Fruit fly (Drosophila melanogaster) whole organism, embryonic: ENCODE results near the gene CG12017.

Experiments
- Adf1 ChIP-seq: fragments of 200-800 bp; sonication (Bioruptor generic); IDR thresholded peaks from 2 replicates; pipeline ENCODE4 v1.3.6; 2022; ENCODE audit warnings: missing biosample characterization, missing genetic modification characterization
- BtbVII ChIP-seq: fragments of 200-800 bp; sonication (Bioruptor generic); optimal IDR thresholded peaks from 3 replicates; lab custom pipeline; 2017; ENCODE audit warnings: missing biosample characterization, mild to moderate bottlenecking, missing genetic modification characterization
- Bteb2 ChIP-seq: fragments of 200-800 bp; sonication (Bioruptor generic); optimal IDR thresholded peaks from 2 replicates; lab custom pipeline; 2016; ENCODE audit warnings: missing biosample characterization, missing genetic modification characterization
- CG11695 ChIP-seq: fragments of 200-800 bp; sonication (Bioruptor generic); IDR thresholded peaks from 3 replicates; pipeline ENCODE4 v1.3.6; 2022; ENCODE audit warnings: missing biosample characterization, missing genetic modification characterization
- CG12155 ChIP-seq: fragments of 200-800 bp; sonication (Bioruptor generic); optimal IDR thresholded peaks from 3 replicates; lab custom pipeline; 2016; ENCODE audit warnings: missing biosample characterization, missing genetic modification characterization
- CG12299 ChIP-seq: fragments of 200-800 bp; sonication (Bioruptor generic); optimal IDR thresholded peaks from 2 replicates; lab custom pipeline; 2018; ENCODE audit warnings: missing biosample characterization, mild to moderate bottlenecking, missing genetic modification characterization
- CG17361 ChIP-seq: fragments of 200-800 bp; sonication (Bioruptor generic); IDR thresholded peaks from 3 replicates; pipeline ENCODE4 v1.3.6; 2022; ENCODE audit warnings: missing biosample characterization, missing genetic modification characterization
- CG17802 ChIP-seq: fragments of 200-800 bp; sonication (Bioruptor generic); optimal IDR thresholded peaks from 2 replicates; lab custom pipeline; 2018; ENCODE audit warnings: missing biosample characterization, mild to moderate bottlenecking, missing genetic modification characterization, moderate library complexity
- CG30020 ChIP-seq: fragments of 200-800 bp; optimal IDR thresholded peaks from 2 replicates; lab custom pipeline; 2019; ENCODE audit warnings: missing biosample characterization, mild to moderate bottlenecking, missing genetic modification characterization, moderate library complexity
- CG31365 ChIP-seq: fragments of 200-800 bp; sonication (Bioruptor generic); optimal IDR thresholded peaks from 2 replicates; lab custom pipeline; 2018; ENCODE audit warnings: missing biosample characterization, mild to moderate bottlenecking, missing genetic modification characterization
- CG32767 ChIP-seq: fragments of 200-800 bp; sonication (Bioruptor generic); IDR thresholded peaks from 2 replicates; pipeline ENCODE4 v1.3.6; 2022; ENCODE audit warnings: missing biosample characterization, missing genetic modification characterization
- CG3407 ChIP-seq: fragments of 200-800 bp; sonication (Bioruptor generic); optimal IDR thresholded peaks from 2 replicates; lab custom pipeline; 2018; ENCODE audit warnings: missing biosample characterization, mild to moderate bottlenecking, missing genetic modification characterization
- CG34224 ChIP-seq: fragments of 200-800 bp; sonication (Bioruptor generic); IDR thresholded peaks from 3 replicates; pipeline ENCODE4 v1.3.6; 2022; ENCODE audit warnings: missing biosample characterization, missing genetic modification characterization; ENCODE audit not compliant: partially characterized antibody
- CG34376 ChIP-seq: fragments of 200-800 bp; sonication (Bioruptor generic); optimal IDR thresholded peaks from 2 replicates; lab custom pipeline; 2018; ENCODE audit warnings: missing biosample characterization, mild to moderate bottlenecking, missing genetic modification characterization
- CG7839 ChIP-seq: fragments of 200-800 bp; sonication (Bioruptor generic); optimal IDR thresholded peaks from 3 replicates; lab custom pipeline; 2018; ENCODE audit warnings: missing biosample characterization, mild to moderate bottlenecking, missing genetic modification characterization, moderate library complexity
- CG8089 ChIP-seq: fragments of 200-800 bp; sonication (Bioruptor generic); optimal IDR thresholded peaks from 3 replicates; lab custom pipeline; 2016; ENCODE audit warnings: missing biosample characterization, missing genetic modification characterization
- CG8359 ChIP-seq: fragments of 200-800 bp; sonication (Bioruptor generic); optimal IDR thresholded peaks from 2 replicates; lab custom pipeline; 2017; ENCODE audit warnings: missing biosample characterization, mild to moderate bottlenecking, missing genetic modification characterization, borderline replicate concordance
- CG8388 ChIP-seq: fragments of 200-800 bp; sonication (Bioruptor generic); optimal IDR thresholded peaks from 2 replicates; lab custom pipeline; 2019; ENCODE audit warnings: missing biosample characterization, mild to moderate bottlenecking, missing genetic modification characterization, moderate library complexity
- CG8478 ChIP-seq: fragments of >200 bp; optimal IDR thresholded peaks from 2 replicates; lab custom pipeline; 2018
- CTCF ChIP-seq: fragments of 200-800 bp; sonication (Bioruptor generic); optimal IDR thresholded peaks from 2 replicates; lab custom pipeline; 2017; ENCODE audit warnings: missing biosample characterization, mild to moderate bottlenecking, missing genetic modification characterization, moderate library complexity
- Dref ChIP-seq: fragments of 200-800 bp; sonication (Bioruptor generic); IDR thresholded peaks from 2 replicates; pipeline ENCODE4 v1.3.6; 2022; ENCODE audit warnings: missing biosample characterization, missing genetic modification characterization
- Fer1 ChIP-seq: fragments of 200-800 bp; sonication (Bioruptor generic); optimal IDR thresholded peaks from 2 replicates; lab custom pipeline; 2017; ENCODE audit warnings: missing biosample characterization, mild to moderate bottlenecking, missing genetic modification characterization
- Fer3 ChIP-seq: fragments of 200-800 bp; sonication (Bioruptor generic); optimal IDR thresholded peaks from 2 replicates; lab custom pipeline; 2018; ENCODE audit warnings: missing biosample characterization, mild to moderate bottlenecking, missing genetic modification characterization, moderate library complexity
- HHEX ChIP-seq: fragments of 200-800 bp; sonication (Bioruptor generic); optimal IDR thresholded peaks from 3 replicates; lab custom pipeline; 2017; ENCODE audit warnings: missing biosample characterization, mild to moderate bottlenecking, missing genetic modification characterization, missing genetic modification reagents
- Hr3 ChIP-seq: fragments of 200-800 bp; sonication (Bioruptor generic); optimal IDR thresholded peaks from 3 replicates; lab custom pipeline; 2016; ENCODE audit warnings: missing biosample characterization, missing genetic modification characterization
- Hr39 ChIP-seq: fragments of >200 bp; optimal IDR thresholded peaks from 2 replicates; lab custom pipeline; 2017
- Lim3 ChIP-seq: fragments of 200-800 bp; sonication (Bioruptor generic); IDR thresholded peaks from 2 replicates; pipeline ENCODE4 v1.3.6; 2022; ENCODE audit warnings: missing biosample characterization, missing genetic modification characterization
- MESR4 ChIP-seq: fragments of 200-800 bp; sonication (Bioruptor generic); optimal IDR thresholded peaks from 2 replicates; lab custom pipeline; 2018; ENCODE audit warnings: missing biosample characterization, mild to moderate bottlenecking, missing genetic modification characterization, moderate library complexity
- MTF-1 ChIP-seq: fragments of 200-800 bp; sonication (Bioruptor generic); optimal IDR thresholded peaks from 2 replicates; lab custom pipeline; 2018; ENCODE audit warnings: missing biosample characterization, mild to moderate bottlenecking, missing genetic modification characterization, borderline replicate concordance
- Mrtf ChIP-seq: fragments of 200-800 bp; sonication (Bioruptor generic); IDR thresholded peaks from 3 replicates; pipeline ENCODE4 v1.3.6; 2022; ENCODE audit warnings: missing biosample characterization, missing genetic modification characterization
- abd-A ChIP-seq: fragments of 200-800 bp; sonication (Bioruptor generic); optimal IDR thresholded peaks from 3 replicates; lab custom pipeline; 2019; ENCODE audit warnings: missing biosample characterization, mild to moderate bottlenecking, missing genetic modification characterization, moderate library complexity
- ac ChIP-seq: fragments of 200-800 bp; sonication (Bioruptor generic); optimal IDR thresholded peaks from 3 replicates; lab custom pipeline; 2017; ENCODE audit warnings: missing biosample characterization, mild to moderate bottlenecking, missing genetic modification characterization
- amos ChIP-seq: fragments of 200-800 bp; sonication (Bioruptor generic); IDR thresholded peaks from 2 replicates; pipeline ENCODE4 v1.3.6; 2022; ENCODE audit warnings: missing biosample characterization, missing genetic modification characterization; ENCODE audit not compliant: partially characterized antibody
- az2 ChIP-seq: fragments of 200-800 bp; sonication (Bioruptor generic); optimal IDR thresholded peaks from 3 replicates; lab custom pipeline; 2016; ENCODE audit warnings: missing biosample characterization, missing genetic modification characterization
- bsh ChIP-seq, 2 experiments: fragments of 200-800 bp; sonication (Bioruptor generic); optimal IDR thresholded peaks; 2 replicates each; lab custom pipeline; 2017 to 2018; ENCODE audit warnings: mild to moderate bottlenecking in 2 of 2, missing biosample characterization in 2 of 2, missing genetic modification characterization in 2 of 2, moderate library complexity in 1 of 2
- crol ChIP-seq: fragments of 200-800 bp; sonication (Bioruptor generic); IDR thresholded peaks from 2 replicates; pipeline ENCODE4 v1.3.6; 2022; ENCODE audit warnings: missing biosample characterization, missing genetic modification characterization
- crp ChIP-seq, 2 experiments: fragments of 200-800 bp; sonication (Bioruptor generic); optimal IDR thresholded peaks; 2 replicates in 1 of 2; 3 replicates in 1 of 2; lab custom pipeline; 2017; ENCODE audit warnings: missing biosample characterization in 2 of 2, missing genetic modification characterization in 2 of 2, mild to moderate bottlenecking in 1 of 2, moderate library complexity in 1 of 2
- dimm ChIP-seq: fragments of 200-800 bp; sonication (Bioruptor generic); IDR thresholded peaks from 2 replicates; pipeline ENCODE4 v1.3.6; 2022; ENCODE audit warnings: missing biosample characterization, missing genetic modification characterization
- gem ChIP-seq: fragments of 200-800 bp; sonication (Bioruptor generic); optimal IDR thresholded peaks from 2 replicates; lab custom pipeline; 2019; ENCODE audit warnings: missing biosample characterization, mild to moderate bottlenecking, missing genetic modification characterization, moderate library complexity
- gsb-n ChIP-seq: fragments of 200-800 bp; sonication (Bioruptor generic); optimal IDR thresholded peaks from 3 replicates; lab custom pipeline; 2018; ENCODE audit warnings: missing biosample characterization, mild to moderate bottlenecking, missing genetic modification characterization
- gt ChIP-seq: fragments of 200-800 bp; sonication (Bioruptor generic); IDR thresholded peaks from 2 replicates; pipeline ENCODE4 v1.3.6; 2022; ENCODE audit warnings: missing biosample characterization, missing genetic modification characterization
- maf-S ChIP-seq: fragments of 200-800 bp; sonication (Bioruptor generic); optimal IDR thresholded peaks from 2 replicates; lab custom pipeline; 2016; ENCODE audit warnings: missing biosample characterization, missing genetic modification characterization
- org-1 ChIP-seq: fragments of 200-800 bp; sonication (Bioruptor generic); optimal IDR thresholded peaks from 2 replicates; lab custom pipeline; 2017; ENCODE audit warnings: missing biosample characterization, missing genetic modification characterization
- otp ChIP-seq: fragments of 200-800 bp; sonication (Bioruptor generic); IDR thresholded peaks from 3 replicates; pipeline ENCODE4, ENCODE4 v1.3.6; 2022; ENCODE audit warnings: missing biosample characterization, missing genetic modification characterization
- pros ChIP-seq: fragments of 200-800 bp; sonication (Bioruptor generic); optimal IDR thresholded peaks from 3 replicates; lab custom pipeline; 2019; ENCODE audit warnings: missing biosample characterization, mild to moderate bottlenecking, missing genetic modification characterization, moderate library complexity
- psq ChIP-seq: fragments of 200-800 bp; sonication (Bioruptor generic); optimal IDR thresholded peaks from 2 replicates; lab custom pipeline; 2017; ENCODE audit warnings: missing biosample characterization, missing genetic modification characterization
- ranshi ChIP-seq: fragments of 200-800 bp; sonication (Bioruptor generic); IDR thresholded peaks from 2 replicates; pipeline ENCODE4 v1.3.6; 2022; ENCODE audit warnings: missing biosample characterization, missing genetic modification characterization
- sob ChIP-seq: fragments of 200-800 bp; sonication (Bioruptor generic); IDR thresholded peaks from 2 replicates; pipeline ENCODE4 v1.3.6; 2022; ENCODE audit warnings: missing biosample characterization, missing genetic modification characterization
- tna ChIP-seq: fragments of 200-800 bp; sonication (Bioruptor generic); IDR thresholded peaks from 2 replicates; pipeline ENCODE4 v1.3.6; 2022; ENCODE audit warnings: missing biosample characterization, missing genetic modification characterization; ENCODE audit not compliant: partially characterized antibody
- twi ChIP-seq: fragments of 200-800 bp; optimal IDR thresholded peaks from 2 replicates; lab custom pipeline; 2019; ENCODE audit warnings: missing biosample characterization, mild to moderate bottlenecking, missing genetic modification characterization, moderate library complexity
- unpg ChIP-seq: fragments of 200-800 bp; sonication (Bioruptor generic); optimal IDR thresholded peaks from 3 replicates; lab custom pipeline; 2018; ENCODE audit warnings: missing biosample characterization, mild to moderate bottlenecking, missing genetic modification characterization, moderate library complexity
- vnd ChIP-seq: fragments of 200-800 bp; sonication (Bioruptor generic); IDR thresholded peaks from 3 replicates; pipeline ENCODE4 v1.3.6; 2022; ENCODE audit warnings: missing biosample characterization, missing genetic modification characterization; ENCODE audit not compliant: partially characterized antibody
- zfh2 ChIP-seq: fragments of 200-800 bp; sonication (Bioruptor generic); optimal IDR thresholded peaks from 2 replicates; lab custom pipeline; 2016; ENCODE audit warnings: missing biosample characterization, missing genetic modification characterization

The CG12017 gene

dm6 chr3L:3334784-3335183, 54.7 kb downstream of the CG12017 start, which contains the start of gene CG14969 (continued):
- TF ChIP-seq zfh2 (GFP tag; lab: Kevin White, UChicago): no peak
- TF ChIP-seq sob (GFP tag; lab: Robert Waterston, UW): no peak
- TF ChIP-seq CG34224 (GFP tag; lab: Robert Waterston, UW): peak; percentile 41
- no peak for TF ChIP-seq ac (GFP tag; lab: Kevin White, UChicago)
- no peak for TF ChIP-seq org-1 (GFP tag; lab: Kevin White, UChicago)
- TF ChIP-seq Mrtf: no peak
- no peak for TF ChIP-seq Lim3 (GFP tag; lab: Robert Waterston, UW)
- TF ChIP-seq crol: no peak
- no peak for TF ChIP-seq pros (GFP tag; lab: Kevin White, UChicago)
- no peak for TF ChIP-seq CG17802
- no peak for TF ChIP-seq CG12299 (tag; lab: Kevin White, UChicago)
- no peak for TF ChIP-seq az2 (GFP tag; lab: Kevin White, UChicago)
- TF ChIP-seq twi (tag; lab: Kevin White, UChicago): no peak
- TF ChIP-seq Adf1 (GFP tag; lab: Robert Waterston, UW): no peak
- peak; percentile 75 for TF ChIP-seq Dref (GFP tag; lab: Robert Waterston, UW)
- no peak for TF ChIP-seq HHEX
- TF ChIP-seq CG7839 (tag; lab: Kevin White, UChicago): no peak
- no peak for TF ChIP-seq Hr3 (GFP tag; lab: Kevin White, UChicago)
- TF ChIP-seq abd-A: no peak
- no peak for TF ChIP-seq CG11695
- no peak for TF ChIP-seq Bteb2 (GFP tag; lab: Kevin White, UChicago)
- no peak for TF ChIP-seq CG17361 (GFP tag; lab: Robert Waterston, UW)
- no peak for TF ChIP-seq MTF-1 (GFP tag; lab: Kevin White, UChicago)
- TF ChIP-seq ranshi: no peak
- no peak for TF ChIP-seq CTCF (GFP tag; lab: Kevin White, UChicago)
- TF ChIP-seq gt: no peak
- peak; percentile 50; the same call in 1 of the 2 replicates for TF ChIP-seq amos
- TF ChIP-seq vnd: no peak
- TF ChIP-seq gem (tag; lab: Kevin White, UChicago): no peak
- TF ChIP-seq Hr39 (lab: Kevin White, UChicago): no peak
- peak; percentile 28 for TF ChIP-seq MESR4 (GFP tag; lab: Kevin White, UChicago)
- no peak for TF ChIP-seq CG32767
- TF ChIP-seq gsb-n (tag; lab: Kevin White, UChicago): no peak
- no peak for TF ChIP-seq CG31365 (tag; lab: Kevin White, UChicago)
- no peak for TF ChIP-seq psq
- no peak for TF ChIP-seq dimm (GFP tag; lab: Robert Waterston, UW)
- TF ChIP-seq CG8478: no peak
- no peak for TF ChIP-seq Fer3 (tag; lab: Kevin White, UChicago)
- TF ChIP-seq BtbVII (GFP tag; lab: Kevin White, UChicago): no peak
- no peak for TF ChIP-seq unpg
- TF ChIP-seq CG30020: peak; percentile 28
- TF ChIP-seq CG8388 (GFP tag; lab: Kevin White, UChicago): no peak
- no peak for TF ChIP-seq CG12155 (GFP tag; lab: Kevin White, UChicago)
- TF ChIP-seq CG8089 (GFP tag; lab: Kevin White, UChicago): no peak
- no peak for TF ChIP-seq Fer1 (GFP tag; lab: Kevin White, UChicago)
- TF ChIP-seq tna (GFP tag; lab: Robert Waterston, UW): no peak; the same call in 1 of the 2 replicates
- TF ChIP-seq CG8359: no peak
- TF ChIP-seq otp: no peak
- TF ChIP-seq maf-S (GFP tag; lab: Kevin White, UChicago): no peak
- TF ChIP-seq bsh (GFP tag; optimal IDR thresholded peaks at IDR 0.05; lab: Kevin White, UChicago): no peak
- no peak for TF ChIP-seq CG3407 (GFP tag; lab: Kevin White, UChicago)
- TF ChIP-seq CG34376 (GFP tag; lab: Kevin White, UChicago): no peak
- no peak for TF ChIP-seq crp (GFP tag; optimal IDR thresholded peaks at IDR 0.05; lab: Kevin White, UChicago)
